Worm (Caenorhabditis elegans) whole organism, L4 larva: ENCODE measurements around the gene cnk-1.

ENCODE experiments used
- D1046.2 ChIP-seq: fragments of 200-800 bp; sonication (Bioruptor generic); IDR thresholded peaks from 2 replicates; pipeline ENCODE4 v1.3.6; 2022; ENCODE audit warnings: missing genetic modification characterization, missing compliant biosample characterization
- F26F4.8 ChIP-seq: fragments of 200-800 bp; sonication (Bioruptor generic); conservative IDR thresholded peaks from 2 replicates; pipeline ENCODE4 v1.3.6; 2022; ENCODE audit warnings: missing genetic modification characterization, missing compliant biosample characterization
- F44E2.7 ChIP-seq: fragments of 200-800 bp; sonication (Bioruptor generic); IDR thresholded peaks from 2 replicates; pipeline ENCODE4 v2.1.2; 2022; ENCODE audit warnings: missing genetic modification characterization, missing compliant biosample characterization
- F49E8.2 ChIP-seq: sonication (generic microtip); optimal IDR thresholded peaks from 2 replicates; lab custom pipeline; 2016; ENCODE audit warnings: missing compliant biosample characterization, mild to moderate bottlenecking, missing genetic modification characterization, borderline replicate concordance
- T20F7.1 ChIP-seq: fragments of 200-800 bp; sonication (Bioruptor generic); optimal IDR thresholded peaks from 2 replicates; lab custom pipeline; 2018; ENCODE audit warnings: mild to moderate bottlenecking, missing genetic modification characterization, missing compliant biosample characterization
- T26A8.4 ChIP-seq: fragments of 200-800 bp; sonication (Bioruptor generic); IDR thresholded peaks from 2 replicates; pipeline ENCODE4 v1.3.6; 2022; ENCODE audit warnings: missing genetic modification characterization, missing compliant biosample characterization
- Y105C5A.15 ChIP-seq: fragments of 200-800 bp; sonication (Bioruptor generic); IDR thresholded peaks from 2 replicates; pipeline ENCODE4 v1.3.6; 2022; ENCODE audit warnings: missing genetic modification characterization, missing compliant biosample characterization
- Y75B8A.6 ChIP-seq: fragments of 200-800 bp; sonication (Bioruptor generic); IDR thresholded peaks from 2 replicates; pipeline ENCODE4 v1.3.6; 2022; ENCODE audit warnings: missing genetic modification reagents, missing genetic modification characterization, missing compliant biosample characterization
- ZK337.2 ChIP-seq: fragments of 200-800 bp; sonication (Bioruptor generic); IDR thresholded peaks from 2 replicates; pipeline ENCODE4 v1.3.6; 2022; ENCODE audit warnings: missing genetic modification reagents, missing genetic modification characterization, missing compliant biosample characterization
- ama-1 ChIP-seq: fragments of 150-350 bp; optimal IDR thresholded peaks from 2 replicates; lab custom pipeline; 2014; ENCODE audit warnings: inconsistent platforms, mixed read lengths
- attf-4 ChIP-seq: sonication (generic microtip); optimal IDR thresholded peaks from 3 replicates; lab custom pipeline; 2017; ENCODE audit warnings: missing biosample characterization, missing genetic modification characterization
- ceh-20 ChIP-seq: fragments of 200-800 bp; sonication (Bioruptor generic); IDR thresholded peaks from 2 replicates; pipeline ENCODE4 v1.3.6; 2022; ENCODE audit warnings: missing genetic modification reagents, missing genetic modification characterization, missing compliant biosample characterization
- ceh-82 ChIP-seq: sonication (generic microtip); optimal IDR thresholded peaks from 2 replicates; lab custom pipeline; 2017; ENCODE audit warnings: missing biosample characterization, missing genetic modification characterization
- ces-1 ChIP-seq: fragments of 150-350 bp; sonication (generic microtip); optimal IDR thresholded peaks from 4 replicates; lab custom pipeline; 2014; ENCODE audit warnings: missing biosample characterization, missing genetic modification reagents, missing genetic modification characterization
- cey-2 ChIP-seq: sonication (generic microtip); optimal IDR thresholded peaks from 3 replicates; lab custom pipeline; 2017; ENCODE audit warnings: missing genetic modification characterization, mild to moderate bottlenecking, missing compliant biosample characterization, antibody characterized with exemption, borderline replicate concordance; ENCODE audit not compliant: insufficient read depth
- daf-16 ChIP-seq, 3 experiments: sonication (generic microtip); optimal IDR thresholded peaks; 2 replicates each; lab custom pipeline; 2016 to 2017; ENCODE audit warnings: missing genetic modification characterization in 3 of 3, missing genetic modification reagents in 3 of 3, mild to moderate bottlenecking in 2 of 3, missing compliant biosample characterization in 2 of 3, missing biosample characterization in 1 of 3, moderate library complexity in 1 of 3
- daf-19 ChIP-seq: fragments of 200-800 bp; sonication (Bioruptor generic); conservative IDR thresholded peaks from 2 replicates; pipeline ENCODE4 v1.3.6; 2022; ENCODE audit warnings: missing genetic modification characterization, missing compliant biosample characterization
- daf-8 ChIP-seq: fragments of 200-800 bp; sonication (Bioruptor generic); IDR thresholded peaks from 2 replicates; pipeline ENCODE4 v1.3.6; 2022; ENCODE audit warnings: missing genetic modification characterization, missing compliant biosample characterization
- dmd-6 ChIP-seq: fragments of 200-800 bp; sonication (Bioruptor generic); IDR thresholded peaks from 2 replicates; pipeline ENCODE4 v1.3.6; 2022; ENCODE audit warnings: missing genetic modification reagents, missing genetic modification characterization, missing compliant biosample characterization
- dmd-8 ChIP-seq: fragments of 200-800 bp; sonication (Bioruptor generic); IDR thresholded peaks from 2 replicates; pipeline ENCODE4 v1.3.6; 2022; ENCODE audit warnings: missing genetic modification characterization, missing compliant biosample characterization
- dpl-1 ChIP-seq: fragments of 150-350 bp; optimal IDR thresholded peaks from 2 replicates; lab custom pipeline; 2014; ENCODE audit warnings: missing biosample characterization, missing genetic modification reagents, missing genetic modification characterization
- dve-1 ChIP-seq: sonication (generic microtip); optimal IDR thresholded peaks from 2 replicates; lab custom pipeline; 2017; ENCODE audit warnings: antibody characterized with exemption, mild to moderate bottlenecking, missing genetic modification characterization, missing compliant biosample characterization; ENCODE audit not compliant: insufficient read depth
- hlh-11 ChIP-seq: fragments of 200-800 bp; sonication (Bioruptor generic); optimal IDR thresholded peaks from 2 replicates; lab custom pipeline; 2018; ENCODE audit warnings: mild to moderate bottlenecking, missing genetic modification characterization, missing compliant biosample characterization
- hlh-30 ChIP-seq: sonication (generic microtip); optimal IDR thresholded peaks from 2 replicates; lab custom pipeline; 2017; ENCODE audit warnings: antibody characterized with exemption, mild to moderate bottlenecking, missing genetic modification characterization, missing compliant biosample characterization; ENCODE audit not compliant: insufficient read depth
- jun-1 ChIP-seq: fragments of 150-350 bp; optimal IDR thresholded peaks from 2 replicates; lab custom pipeline; 2014; ENCODE audit warnings: missing biosample characterization, missing genetic modification reagents, missing genetic modification characterization
- lin-15B ChIP-seq: fragments of 150-350 bp; sonication (generic microtip); optimal IDR thresholded peaks from 3 replicates; lab custom pipeline; 2014; ENCODE audit warnings: missing biosample characterization, missing genetic modification characterization
- madf-5 ChIP-seq, 2 experiments: fragments of 200-800 bp; sonication (Bioruptor generic); IDR thresholded peaks; 2 replicates each; pipeline ENCODE4 v1.3.6; 2022; ENCODE audit warnings: missing compliant biosample characterization in 2 of 2, missing genetic modification characterization in 2 of 2
- madf-9 ChIP-seq: fragments of 200-800 bp; sonication (Bioruptor generic); conservative IDR thresholded peaks from 2 replicates; pipeline ENCODE4 v1.3.6; 2022; ENCODE audit warnings: missing genetic modification reagents, missing genetic modification characterization, missing compliant biosample characterization
- mes-2 ChIP-seq: sonication (generic microtip); optimal IDR thresholded peaks from 2 replicates; lab custom pipeline; 2016; ENCODE audit warnings: missing genotype, mild to moderate bottlenecking, missing genetic modification characterization, missing compliant biosample characterization; ENCODE audit not compliant: poor library complexity, severe bottlenecking
- nhr-102 ChIP-seq: sonication (generic microtip); optimal IDR thresholded peaks from 2 replicates; lab custom pipeline; 2016; ENCODE audit warnings: mild to moderate bottlenecking, missing genetic modification characterization, moderate library complexity, missing compliant biosample characterization
- nhr-25 ChIP-seq: sonication (generic microtip); optimal IDR thresholded peaks from 2 replicates; lab custom pipeline; 2017; ENCODE audit warnings: missing genetic modification characterization, mild to moderate bottlenecking, missing compliant biosample characterization, antibody characterized with exemption, moderate library complexity, borderline replicate concordance; ENCODE audit not compliant: insufficient read depth
- nhr-28 ChIP-seq: fragments of 150-350 bp; optimal IDR thresholded peaks from 2 replicates; lab custom pipeline; 2014; ENCODE audit warnings: missing biosample characterization, missing genetic modification characterization
- nhr-41 ChIP-seq: fragments of 200-800 bp; sonication (Bioruptor generic); IDR thresholded peaks from 2 replicates; pipeline ENCODE4 v1.3.6; 2022; ENCODE audit warnings: missing genetic modification reagents, missing genetic modification characterization, missing compliant biosample characterization
- nhr-6 ChIP-seq: fragments of 150-350 bp; optimal IDR thresholded peaks from 2 replicates; lab custom pipeline; 2014; ENCODE audit warnings: missing biosample characterization, missing genetic modification characterization
- nhr-77 ChIP-seq: fragments of 150-350 bp; optimal IDR thresholded peaks from 2 replicates; lab custom pipeline; 2014; ENCODE audit warnings: missing biosample characterization, missing genetic modification characterization
- php-3 ChIP-seq: fragments of 200-800 bp; sonication (Bioruptor generic); IDR thresholded peaks from 2 replicates; pipeline ENCODE4 v1.3.6; 2022; ENCODE audit warnings: missing genetic modification reagents, missing genetic modification characterization, missing compliant biosample characterization
- pqm-1 ChIP-seq: sonication (generic microtip); optimal IDR thresholded peaks from 2 replicates; lab custom pipeline; 2017; ENCODE audit warnings: missing biosample characterization, missing genetic modification characterization
- sdz-12 ChIP-seq: fragments of 200-800 bp; sonication (Bioruptor generic); optimal IDR thresholded peaks from 2 replicates; lab custom pipeline; 2018; ENCODE audit warnings: mild to moderate bottlenecking, missing genetic modification characterization, missing compliant biosample characterization
- unc-130 ChIP-seq: sonication (generic microtip); optimal IDR thresholded peaks from 2 replicates; lab custom pipeline; 2016; ENCODE audit warnings: missing genetic modification reagents, missing genetic modification characterization, missing compliant biosample characterization
- unc-62 ChIP-seq, 3 experiments: fragments of 150-350 bp in 1 of 3; sonication (generic microtip); optimal IDR thresholded peaks in 2 of 3; peaks in 1 of 3; 1 replicate in 1 of 3; 2 replicates in 2 of 3; lab custom pipeline; 2014 to 2017; ENCODE audit warnings: missing biosample characterization in 3 of 3, missing genetic modification characterization in 3 of 3, missing genetic modification reagents in 3 of 3, missing genotype in 1 of 3
- zag-1 ChIP-seq: fragments of 150-350 bp; optimal IDR thresholded peaks from 2 replicates; lab custom pipeline; 2014; ENCODE audit warnings: missing biosample characterization, missing genetic modification characterization
- zip-11 ChIP-seq: fragments of 200-800 bp; sonication (Bioruptor generic); IDR thresholded peaks from 2 replicates; pipeline ENCODE4 v1.3.6; 2022; ENCODE audit warnings: missing genetic modification characterization, missing compliant biosample characterization
- zip-2 ChIP-seq: fragments of 150-350 bp; optimal IDR thresholded peaks from 2 replicates; lab custom pipeline; 2014; ENCODE audit warnings: missing biosample characterization, missing genetic modification characterization
- ztf-11 ChIP-seq: fragments of 150-350 bp; optimal IDR thresholded peaks from 2 replicates; lab custom pipeline; 2014; ENCODE audit warnings: missing biosample characterization, missing genetic modification characterization

cnk-1 gene

ce11 chrIII:10311016-10311415 lies 40.0 kb downstream of the cnk-1 start, which contains the start of gene T07A5.7:
Gene T07A5.7, minus strand, starts transcription at chrIII:10311116.
- no peak for TF ChIP-seq madf-5 (GFP tag; IDR thresholded peaks at IDR 0.05; lab: Robert Waterston, UW)
- TF ChIP-seq T20F7.1 (GFP tag; lab: Kevin White, UChicago): no peak
- no peak for TF ChIP-seq mes-2 (tag; lab: Kevin White, UChicago)

- TF ChIP-seq Y75B8A.6 (GFP tag; lab: Robert Waterston, UW): no peak
- no peak for TF ChIP-seq hlh-30 (tag; lab: Kevin White, UChicago)
- no peak for TF ChIP-seq F49E8.2
- no peak for TF ChIP-seq mes-2 (tag; lab: Kevin White, UChicago)
- no peak for TF ChIP-seq attf-4 (tag; lab: Kevin White, UChicago)
- TF ChIP-seq nhr-102 (tag; lab: Kevin White, UChicago): no peak
- no peak for TF ChIP-seq D1046.2 (GFP tag; lab: Robert Waterston, UW)
- TF ChIP-seq ama-1 (lab: Kevin White, UChicago): no peak
- TF ChIP-seq dpl-1: no peak
- no peak for TF ChIP-seq sdz-12 (GFP tag; lab: Kevin White, UChicago)
- peak; percentile 1 for TF ChIP-seq dve-1 (tag; lab: Kevin White, UChicago)
- TF ChIP-seq pqm-1: peak; percentile 73
- TF ChIP-seq jun-1 (tag; lab: Kevin White, UChicago): no peak
- no peak for TF ChIP-seq ceh-82 (tag; lab: Kevin White, UChicago)
- no peak for TF ChIP-seq zip-11 (GFP tag; lab: Robert Waterston, UW)
- peak; percentile 21 for TF ChIP-seq nhr-28 (tag; lab: Kevin White, UChicago)
- TF ChIP-seq T26A8.4 (GFP tag; lab: Robert Waterston, UW): no peak
- no peak for TF ChIP-seq zag-1 (tag; lab: Kevin White, UChicago)
- no peak for TF ChIP-seq dmd-8 (GFP tag; lab: Robert Waterston, UW)
- TF ChIP-seq unc-62 (GFP tag; optimal IDR thresholded peaks at IDR 0.05 in 1 of 2; lab: Kevin White, UChicago): no peak
- no peak for TF ChIP-seq unc-62 (tag; optimal IDR thresholded peaks at IDR 0.05; lab: Kevin White, UChicago)
- peak; percentile 7 for TF ChIP-seq nhr-77 (tag; lab: Kevin White, UChicago)
- TF ChIP-seq ces-1 (GFP tag; lab: Kevin White, UChicago): no peak
- TF ChIP-seq nhr-41 (GFP tag; lab: Robert Waterston, UW): no peak
- no peak for TF ChIP-seq daf-8 (GFP tag; lab: Robert Waterston, UW)
These were observed 43.2 kb downstream of the cnk-1 start for ce11 chrIII:10314234-10314633.

- TF ChIP-seq F26F4.8: no peak
- TF ChIP-seq unc-130 (GFP tag; lab: Kevin White, UChicago): no peak
- no peak for TF ChIP-seq ZK337.2 (GFP tag; lab: Robert Waterston, UW)
- TF ChIP-seq daf-19 (GFP tag; lab: Robert Waterston, UW): no peak
- no peak for TF ChIP-seq nhr-25 (tag; lab: Kevin White, UChicago)
- no peak for TF ChIP-seq hlh-30 (tag; lab: Kevin White, UChicago)
- no peak for TF ChIP-seq php-3 (GFP tag; lab: Robert Waterston, UW)
- TF ChIP-seq zip-2 (tag; lab: Kevin White, UChicago): no peak
- TF ChIP-seq, all 104 proteins: peak for 0
These were observed 47.1 kb downstream of the cnk-1 start, which contains the start of the genes unc-50 and ostf-4 for ce11 chrIII:10318062-10318609. Gene unc-50, minus strand, starts transcription at chrIII:10318162. Gene ostf-4, minus strand, starts transcription at chrIII:10318559.

ce11 chrIII:10318755-10319154 lies 47.7 kb downstream of the cnk-1 start, which contains the start of gene unc-69:
Gene unc-69, plus strand, starts transcription at chrIII:10318939.
- TF ChIP-seq lin-15B (tag; lab: Kevin White, UChicago) (no peak), ztf-11 (no peak), hlh-11 (tag; lab: Kevin White, UChicago) (peak; percentile 12), nhr-6 (tag; lab: Kevin White, UChicago) (no peak), F44E2.7 (GFP tag; lab: Robert Waterston, UW) (no peak), madf-9 (no peak), daf-16 (GFP tag; optimal IDR thresholded peaks at IDR 0.05; lab: Kevin White, UChicago) (no peak), daf-16 (tag; optimal IDR thresholded peaks at IDR 0.05; lab: Kevin White, UChicago) (peak; percentile 40), ceh-20 (GFP tag; lab: Robert Waterston, UW) (no peak), php-3 (GFP tag; lab: Robert Waterston, UW) (no peak), cey-2 (tag; lab: Kevin White, UChicago) (no peak), F49E8.2 (no peak), zag-1 (tag; lab: Kevin White, UChicago) (no peak), nhr-28 (tag; lab: Kevin White, UChicago) (peak; percentile 18), dmd-6 (GFP tag; lab: Robert Waterston, UW) (no peak), Y105C5A.15 (GFP tag; lab: Robert Waterston, UW) (no peak)
